Worm (Caenorhabditis elegans) whole organism, L2 larva: ENCODE data around the gene fbxa-210.

Experiments
- C34F6.9 ChIP-seq: fragments of 150-350 bp; optimal IDR thresholded peaks from 2 replicates; lab custom pipeline; 2014; ENCODE audit warnings: missing biosample characterization, missing genetic modification characterization
- F13H6.1 ChIP-seq: sonication (generic microtip); optimal IDR thresholded peaks from 2 replicates; lab custom pipeline; 2016; ENCODE audit warnings: missing genetic modification characterization, missing compliant biosample characterization
- R02D3.7 ChIP-seq: fragments of 150-350 bp; optimal IDR thresholded peaks from 2 replicates; lab custom pipeline; 2014; ENCODE audit warnings: missing biosample characterization, missing genetic modification characterization
- Y55F3AM.14 ChIP-seq: fragments of 200-800 bp; sonication (Bioruptor generic); optimal IDR thresholded peaks from 2 replicates; lab custom pipeline; 2018; ENCODE audit warnings: mild to moderate bottlenecking, missing genetic modification characterization, missing compliant biosample characterization
- ZK546.5 ChIP-seq: sonication (generic microtip); optimal IDR thresholded peaks from 2 replicates; lab custom pipeline; 2017; ENCODE audit warnings: missing biosample characterization, missing genetic modification characterization
- aly-2 ChIP-seq: fragments of 150-350 bp; optimal IDR thresholded peaks from 2 replicates; lab custom pipeline; 2014; ENCODE audit warnings: missing biosample characterization, missing genetic modification characterization
- blmp-1 ChIP-seq: sonication (generic microtip); optimal IDR thresholded peaks from 2 replicates; lab custom pipeline; 2017; ENCODE audit warnings: missing genetic modification characterization, mild to moderate bottlenecking, missing compliant biosample characterization, antibody characterized with exemption, moderate library complexity; ENCODE audit not compliant: insufficient read depth
- ceh-16 ChIP-seq: fragments of 150-350 bp; optimal IDR thresholded peaks from 2 replicates; lab custom pipeline; 2014; ENCODE audit warnings: missing biosample characterization, missing genetic modification characterization
- ceh-82 ChIP-seq: fragments of 150-350 bp; optimal IDR thresholded peaks from 2 replicates; lab custom pipeline; 2014; ENCODE audit warnings: missing biosample characterization, missing genetic modification characterization
- crh-2 ChIP-seq: sonication (generic microtip); optimal IDR thresholded peaks from 2 replicates; lab custom pipeline; 2017; ENCODE audit warnings: missing biosample characterization, missing genetic modification characterization
- egl-27 ChIP-seq: sonication (generic microtip); optimal IDR thresholded peaks from 3 replicates; lab custom pipeline; 2017; ENCODE audit warnings: missing biosample characterization, missing genetic modification reagents, missing genetic modification characterization
- elt-1 ChIP-seq: fragments of 150-350 bp; optimal IDR thresholded peaks from 2 replicates; lab custom pipeline; 2014; ENCODE audit warnings: missing biosample characterization, missing genetic modification characterization
- elt-3 ChIP-seq: sonication (generic microtip); optimal IDR thresholded peaks from 2 replicates; lab custom pipeline; 2017; ENCODE audit warnings: missing biosample characterization, missing genetic modification characterization
- fos-1 ChIP-seq: fragments of 150-350 bp; optimal IDR thresholded peaks from 2 replicates; lab custom pipeline; 2014; ENCODE audit warnings: missing biosample characterization, missing genetic modification characterization
- lin-11 ChIP-seq: fragments of 150-350 bp; sonication (generic microtip); optimal IDR thresholded peaks from 2 replicates; lab custom pipeline; 2014; ENCODE audit warnings: missing biosample characterization, missing genetic modification characterization, inconsistent platforms, mixed read lengths
- lin-13 ChIP-seq: fragments of 150-350 bp; optimal IDR thresholded peaks from 2 replicates; lab custom pipeline; 2014; ENCODE audit warnings: missing biosample characterization, missing genetic modification reagents, missing genetic modification characterization
- lsy-2 ChIP-seq, 2 experiments: fragments of 150-350 bp in 1 of 2; sonication (generic microtip) in 1 of 2; optimal IDR thresholded peaks; 2 replicates each; lab custom pipeline; 2014 to 2017; ENCODE audit warnings: missing biosample characterization in 2 of 2, missing genetic modification characterization in 2 of 2
- mab-5 ChIP-seq: fragments of 150-350 bp; optimal IDR thresholded peaks from 2 replicates; lab custom pipeline; 2014; ENCODE audit warnings: missing biosample characterization, missing genetic modification characterization
- mbf-1 ChIP-seq: sonication (generic microtip); optimal IDR thresholded peaks from 2 replicates; lab custom pipeline; 2017; ENCODE audit warnings: missing biosample characterization, missing genetic modification characterization
- nhr-10 ChIP-seq: sonication (generic microtip); optimal IDR thresholded peaks from 2 replicates; lab custom pipeline; 2017; ENCODE audit warnings: missing biosample characterization, missing genetic modification characterization
- nhr-12 ChIP-seq: fragments of 150-350 bp; optimal IDR thresholded peaks from 2 replicates; lab custom pipeline; 2014; ENCODE audit warnings: missing biosample characterization, missing genetic modification characterization
- nhr-129 ChIP-seq: fragments of 150-350 bp; optimal IDR thresholded peaks from 2 replicates; lab custom pipeline; 2014; ENCODE audit warnings: missing biosample characterization, missing genetic modification characterization
- nhr-21 ChIP-seq: fragments of 150-350 bp; optimal IDR thresholded peaks from 2 replicates; lab custom pipeline; 2014; ENCODE audit warnings: missing biosample characterization, missing genetic modification characterization
- nhr-23 ChIP-seq: fragments of 150-350 bp; optimal IDR thresholded peaks from 2 replicates; lab custom pipeline; 2014; ENCODE audit warnings: missing biosample characterization, missing genetic modification reagents, missing genetic modification characterization
- nhr-237 ChIP-seq: fragments of 150-350 bp; optimal IDR thresholded peaks from 2 replicates; lab custom pipeline; 2014; ENCODE audit warnings: missing biosample characterization, missing genetic modification characterization
- nhr-25 ChIP-seq: fragments of 150-350 bp; sonication (generic microtip); optimal IDR thresholded peaks from 3 replicates; lab custom pipeline; 2014; ENCODE audit warnings: missing biosample characterization, missing genetic modification characterization
- nhr-77 ChIP-seq: fragments of 150-350 bp; optimal IDR thresholded peaks from 2 replicates; lab custom pipeline; 2014; ENCODE audit warnings: missing biosample characterization, missing genetic modification characterization
- peb-1 ChIP-seq: fragments of 150-350 bp; optimal IDR thresholded peaks from 2 replicates; lab custom pipeline; 2014; ENCODE audit warnings: missing biosample characterization, missing genetic modification characterization
- sem-4 ChIP-seq: fragments of 150-350 bp; optimal IDR thresholded peaks from 2 replicates; lab custom pipeline; 2014; ENCODE audit warnings: missing biosample characterization, missing genetic modification reagents, missing genetic modification characterization
- skn-1 ChIP-seq: sonication (generic microtip); optimal IDR thresholded peaks from 2 replicates; lab custom pipeline; 2017; ENCODE audit warnings: missing biosample characterization, missing genetic modification characterization
- sma-3 ChIP-seq: sonication (generic microtip); optimal IDR thresholded peaks from 2 replicates; lab custom pipeline; 2016; ENCODE audit warnings: missing genetic modification reagents, missing genetic modification characterization, missing compliant biosample characterization
- snpc-4 ChIP-seq: fragments of 150-350 bp; optimal IDR thresholded peaks from 2 replicates; lab custom pipeline; 2014; ENCODE audit warnings: missing biosample characterization, missing genetic modification characterization
- unc-55 ChIP-seq: fragments of 150-350 bp; sonication (generic microtip); optimal IDR thresholded peaks from 3 replicates; lab custom pipeline; 2014; ENCODE audit warnings: missing biosample characterization, missing genetic modification reagents, missing genetic modification characterization
- unc-62 ChIP-seq: fragments of 150-350 bp; optimal IDR thresholded peaks from 2 replicates; lab custom pipeline; 2014; ENCODE audit warnings: missing biosample characterization, missing genetic modification reagents, missing genetic modification characterization
- zag-1 ChIP-seq: fragments of 150-350 bp; optimal IDR thresholded peaks from 2 replicates; lab custom pipeline; 2014; ENCODE audit warnings: missing biosample characterization, missing genetic modification characterization
- ztf-11 ChIP-seq: sonication (generic microtip); optimal IDR thresholded peaks from 2 replicates; lab custom pipeline; 2017; ENCODE audit warnings: missing biosample characterization, missing genetic modification characterization
- ztf-4 ChIP-seq: fragments of 150-350 bp; optimal IDR thresholded peaks from 2 replicates; lab custom pipeline; 2014; ENCODE audit warnings: missing biosample characterization, missing genetic modification characterization

fbxa-210 gene

ce11 chrV:18161228-18161627 is 36.1 kb downstream of the fbxa-210 start, which contains the start of gene C14A6.13:
TSS of gene C14A6.13 (minus strand) at chrV:18161328.
- TF ChIP-seq nhr-25 (no peak), sem-4 (tag; lab: Kevin White, UChicago) (no peak), lin-11 (tag; lab: Kevin White, UChicago) (no peak), ceh-16 (tag; lab: Kevin White, UChicago) (no peak), elt-1 (no peak)

ce11 chrV:18162568-18162967 is 37.4 kb downstream of the fbxa-210 start, which contains the start of gene C14A6.12:
TSS of gene C14A6.12 (minus strand) at chrV:18162668.
- TF ChIP-seq skn-1 (tag; lab: Kevin White, UChicago) (no peak), nhr-25 (no peak), ztf-11 (no peak), unc-62 (GFP tag; lab: Kevin White, UChicago) (no peak), Y55F3AM.14 (no peak), nhr-129 (tag; lab: Kevin White, UChicago) (no peak), nhr-21 (tag; lab: Kevin White, UChicago) (no peak), aly-2 (no peak)

ce11 chrV:18163434-18163833 is 38.3 kb downstream of the fbxa-210 start:
- TF ChIP-seq snpc-4 (no peak), nhr-237 (no peak), aly-2 (no peak), ztf-4 (tag; lab: Kevin White, UChicago) (no peak), nhr-10 (tag; lab: Kevin White, UChicago) (no peak), ZK546.5 (tag; lab: Kevin White, UChicago) (no peak), blmp-1 (no peak), lsy-2 (tag; optimal IDR thresholded peaks at IDR 0.05; lab: Kevin White, UChicago) (no peak), elt-3 (tag; lab: Kevin White, UChicago) (no peak), Y55F3AM.14 (no peak), skn-1 (tag; lab: Kevin White, UChicago) (no peak), mab-5 (no peak), peb-1 (tag; lab: Kevin White, UChicago) (no peak), sma-3 (GFP tag; lab: Kevin White, UChicago) (no peak), lin-11 (tag; lab: Kevin White, UChicago) (no peak), unc-55 (GFP tag; lab: Kevin White, UChicago) (no peak), sem-4 (tag; lab: Kevin White, UChicago) (no peak), mbf-1 (tag; lab: Kevin White, UChicago) (no peak), ceh-82 (tag; lab: Kevin White, UChicago) (no peak)

ce11 chrV:18164758-18165157 is 39.6 kb downstream of the fbxa-210 start, which contains the start of gene C14A6.5:
TSS of gene C14A6.5 (minus strand) at chrV:18164858.
- TF ChIP-seq ZK546.5 (tag; lab: Kevin White, UChicago) (no peak), mbf-1 (tag; lab: Kevin White, UChicago) (no peak), nhr-23 (tag; lab: Kevin White, UChicago) (no peak), zag-1 (tag; lab: Kevin White, UChicago) (no peak), lin-13 (GFP tag; lab: Kevin White, UChicago) (no peak), crh-2 (no peak), lsy-2 (tag; optimal IDR thresholded peaks at IDR 0.05; lab: Kevin White, UChicago) (no peak), nhr-77 (tag; lab: Kevin White, UChicago) (no peak), nhr-129 (tag; lab: Kevin White, UChicago) (no peak), snpc-4 (no peak), peb-1 (tag; lab: Kevin White, UChicago) (no peak), elt-3 (tag; lab: Kevin White, UChicago) (no peak), F13H6.1 (tag; lab: Kevin White, UChicago) (no peak), ztf-4 (tag; lab: Kevin White, UChicago) (no peak)

ce11 chrV:18167161-18167560 is 42.0 kb downstream of the fbxa-210 start, which contains the start of gene C14A6.6:
TSS of gene C14A6.6 (minus strand) at chrV:18167261.
- TF ChIP-seq peb-1 (tag; lab: Kevin White, UChicago) = no peak
- no peak for TF ChIP-seq C34F6.9 (tag; lab: Kevin White, UChicago)
- no peak for TF ChIP-seq nhr-25
- TF ChIP-seq, all 48 proteins: peak for 0

ce11 chrV:18168266-18168665 is 43.1 kb downstream of the fbxa-210 start, which contains the start of gene C14A6.7:
TSS of gene C14A6.7 (minus strand) at chrV:18168366.
- TF ChIP-seq fos-1 (tag; lab: Kevin White, UChicago) (no peak), nhr-21 (tag; lab: Kevin White, UChicago) (no peak), nhr-12 (tag; lab: Kevin White, UChicago) (no peak), R02D3.7 (no peak), skn-1 (tag; lab: Kevin White, UChicago) (no peak), egl-27 (no peak), nhr-129 (tag; lab: Kevin White, UChicago) (no peak), F13H6.1 (tag; lab: Kevin White, UChicago) (no peak), sem-4 (tag; lab: Kevin White, UChicago) (no peak), nhr-237 (no peak)
